Fruit fly (Drosophila melanogaster): ENCODE measurements around the gene crp.

crp gene

DNA sequence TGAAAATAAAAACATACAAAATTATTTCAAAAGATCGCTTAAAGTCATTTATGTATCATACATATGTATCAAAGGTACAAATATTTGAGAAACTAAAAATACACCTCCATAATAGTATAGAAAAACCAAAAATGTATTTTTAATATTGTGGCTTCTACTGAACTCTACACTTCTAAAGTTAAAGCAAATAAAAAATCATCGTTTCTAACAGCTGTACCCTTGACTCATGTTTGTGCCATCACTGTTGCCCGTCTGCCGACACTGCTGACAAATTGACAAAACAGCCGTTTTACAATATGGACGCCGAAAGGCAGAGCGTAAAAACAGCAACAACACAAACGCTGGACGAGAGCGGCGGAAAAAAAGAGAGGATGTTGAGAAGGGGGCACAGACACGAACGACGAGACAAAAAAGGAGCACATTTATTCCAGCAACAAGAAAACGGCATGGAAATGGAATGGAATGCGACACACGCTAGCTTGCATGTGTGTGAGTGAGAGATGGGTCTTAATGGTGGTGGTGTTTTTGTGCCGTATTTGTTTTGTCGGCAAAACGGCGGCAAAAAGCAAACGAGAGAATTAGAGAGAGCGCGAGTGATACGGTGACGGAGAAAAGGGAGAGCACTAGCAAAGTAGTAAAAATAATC, 1.0 kb downstream of the crp start (continued):
- no peak for TF ChIP-seq NFAT (GFP tag; IDR thresholded peaks at IDR 0.05)
- TF ChIP-seq Neu2 (GFP tag; optimal IDR thresholded peaks at IDR 0.05; ENCODE audit: borderline replicate concordance): no peak
- no peak for TF ChIP-seq gsb (GFP tag; IDR thresholded peaks at IDR 0.05)
- peak; percentile 85 for TF ChIP-seq CHES-1-like (GFP tag; optimal IDR thresholded peaks at IDR 0.05)
- no peak for TF ChIP-seq toy (GFP tag; IDR thresholded peaks at IDR 0.05)
- peak; percentile 92 for TF ChIP-seq gem (tag; optimal IDR thresholded peaks at IDR 0.05)
- no peak for TF ChIP-seq CG14050 (GFP tag; IDR thresholded peaks at IDR 0.05)
- TF ChIP-seq CG3281 (GFP tag; optimal IDR thresholded peaks at IDR 0.05): peak; percentile 92
- peak; percentile 67 for TF ChIP-seq Antp (GFP tag; optimal IDR thresholded peaks at IDR 0.05)
- peak; percentile 93 for TF ChIP-seq kni (GFP tag; optimal IDR thresholded peaks at IDR 0.05)
- TF ChIP-seq oc (tag; optimal IDR thresholded peaks at IDR 0.05): peak; percentile 48
- no peak for TF ChIP-seq ham (GFP tag; IDR thresholded peaks at IDR 0.05)
- TF ChIP-seq Eip74EF (GFP tag; optimal IDR thresholded peaks at IDR 0.05): peak in 1 of 2 experiments; percentile 66
- TF ChIP-seq CG3847 (GFP tag; IDR thresholded peaks at IDR 0.05): no peak
- no peak for TF ChIP-seq ttk (GFP tag; IDR thresholded peaks at IDR 0.05)
- no peak for TF ChIP-seq unc-4 (GFP tag; IDR thresholded peaks at IDR 0.05; ENCODE audit: partially characterized antibody)
- no peak for TF ChIP-seq HLH4C (GFP tag; IDR thresholded peaks at IDR 0.05; ENCODE audit: partially characterized antibody)
- peak; percentile 79 for TF ChIP-seq Blimp-1 (GFP tag; optimal IDR thresholded peaks at IDR 0.05)
- peak; percentile 90 for TF ChIP-seq CG2712 (tag; optimal IDR thresholded peaks at IDR 0.05)
- peak; percentile 68 for TF ChIP-seq tio (GFP tag; optimal IDR thresholded peaks at IDR 0.05)
- TF ChIP-seq CG11456 (GFP tag; IDR thresholded peaks at IDR 0.05): no peak
- peak; percentile 86 for TF ChIP-seq CG17829 (tag; optimal IDR thresholded peaks at IDR 0.05)
- TF ChIP-seq zen2 (GFP tag; IDR thresholded peaks at IDR 0.05; ENCODE audit: partially characterized antibody): no peak
- no peak for TF ChIP-seq Taf1 (GFP tag; IDR thresholded peaks at IDR 0.05)
- TF ChIP-seq Pdp1 (GFP tag; optimal IDR thresholded peaks at IDR 0.05): peak in 1 of 2 experiments; percentile 69
- TF ChIP-seq CG14710 (tag; optimal IDR thresholded peaks at IDR 0.05): peak; percentile 82
- peak; percentile 96 for TF ChIP-seq onecut (GFP tag; IDR thresholded peaks at IDR 0.05)
- TF ChIP-seq CG7372 (GFP tag; IDR thresholded peaks at IDR 0.05): no peak
- TF ChIP-seq CG30431 (GFP tag; optimal IDR thresholded peaks at IDR 0.05): peak; percentile 55
- peak; percentile 68 for TF ChIP-seq chn (GFP tag; optimal IDR thresholded peaks at IDR 0.05)
- peak; percentile 83 for TF ChIP-seq Dip3 (GFP tag; optimal IDR thresholded peaks at IDR 0.05)
- no peak for TF ChIP-seq luna (GFP tag; optimal IDR thresholded peaks at IDR 0.05)
- TF ChIP-seq peb (GFP tag; IDR thresholded peaks at IDR 0.05): no peak
- TF ChIP-seq Dad (GFP tag; optimal IDR thresholded peaks at IDR 0.05): peak; percentile 84
- TF ChIP-seq CG18599 (GFP tag; optimal IDR thresholded peaks at IDR 0.05): peak; percentile 87
- peak; percentile 87 for TF ChIP-seq zfh2 (GFP tag; optimal IDR thresholded peaks at IDR 0.05)
- no peak for TF ChIP-seq Oaz (GFP tag; IDR thresholded peaks at IDR 0.05)
- peak; percentile 68 for TF ChIP-seq sima (GFP tag; optimal IDR thresholded peaks at IDR 0.05)
- peak; percentile 70 for TF ChIP-seq NC2α (GFP tag; optimal IDR thresholded peaks at IDR 0.05)
- TF ChIP-seq C15 (GFP tag; IDR thresholded peaks at IDR 0.05): no peak
- TF ChIP-seq row (GFP tag; IDR thresholded peaks at IDR 0.05): no peak
- peak; percentile 86 for TF ChIP-seq Fer1 (GFP tag; optimal IDR thresholded peaks at IDR 0.05)
- TF ChIP-seq rib (GFP tag; IDR thresholded peaks at IDR 0.05): no peak
- TF ChIP-seq CG2199 (GFP tag; IDR thresholded peaks at IDR 0.05): no peak
- TF ChIP-seq sisA (GFP tag; IDR thresholded peaks at IDR 0.05): no peak
- no peak for TF ChIP-seq bbx (GFP tag; IDR thresholded peaks at IDR 0.05; ENCODE audit: partially characterized antibody)
- TF ChIP-seq Nf-YA (GFP tag; IDR thresholded peaks at IDR 0.05): no peak
- peak; percentile 91 for TF ChIP-seq Gug (GFP tag; IDR thresholded peaks at IDR 0.05)
- TF ChIP-seq CG12155 (GFP tag; optimal IDR thresholded peaks at IDR 0.05): peak; percentile 77
- peak; percentile 68 for TF ChIP-seq CG15601 (tag; optimal IDR thresholded peaks at IDR 0.05)
- TF ChIP-seq Lpt (GFP tag; optimal IDR thresholded peaks at IDR 0.05): no peak

Data from whole organism, embryonic.